Fruit fly (Drosophila melanogaster): ENCODE measurements around the gene RpL4.

DNA sequence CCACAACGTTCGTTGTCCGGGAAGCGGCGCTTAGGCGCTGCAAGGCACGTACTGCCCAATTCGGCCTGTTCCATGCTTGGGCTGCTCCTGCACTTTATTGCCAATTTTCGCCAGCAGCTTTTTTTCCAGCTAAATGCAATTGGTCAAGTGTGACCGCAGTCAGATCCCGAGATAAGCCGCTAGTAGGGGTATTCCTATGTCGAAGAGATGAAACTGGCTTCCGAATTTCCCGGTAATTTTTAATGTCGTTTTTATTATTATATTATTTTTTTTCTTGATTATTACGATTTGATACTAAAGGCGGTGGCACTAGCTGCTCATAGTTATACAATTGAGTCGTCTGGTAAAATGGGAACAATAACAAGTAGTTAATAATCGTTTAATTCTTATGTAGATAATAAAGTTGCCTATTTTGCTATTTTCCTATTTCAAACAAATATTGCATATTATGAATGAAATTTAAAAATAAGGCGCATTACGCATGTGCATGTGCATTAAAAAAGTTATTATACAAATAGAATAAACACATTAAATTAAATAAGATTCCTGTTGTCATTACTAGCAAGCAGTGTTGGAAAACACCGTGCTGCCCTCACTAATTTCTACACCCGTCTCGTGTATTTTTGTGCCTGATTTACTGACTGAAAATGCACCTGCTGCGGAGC, 6.1 kb upstream of the RpL4 start, which contains the start of the genes CG5003 and mRpS22:
- TF ChIP-seq CG1620 (GFP tag; optimal IDR thresholded peaks at IDR 0.05) (peak; percentile 76), Clk (GFP tag; optimal IDR thresholded peaks at IDR 0.05) (peak; percentile 51), CG11617 (GFP tag; optimal IDR thresholded peaks at IDR 0.05) (peak; percentile 78), Mnt (GFP tag; optimal IDR thresholded peaks at IDR 0.05) (peak; percentile 37), Crg-1 (GFP tag; optimal IDR thresholded peaks at IDR 0.05) (peak; percentile 68), cic (GFP tag; optimal IDR thresholded peaks at IDR 0.05) (no peak), CG14711 (tag; optimal IDR thresholded peaks at IDR 0.05) (peak; percentile 44), Hr96 (GFP tag; optimal IDR thresholded peaks at IDR 0.05) (peak; percentile 28)

All from whole organism, adult.